Worm (Caenorhabditis elegans) whole organism, L3 larva: ENCODE results near the gene C08H9.16.
A peak's percentile ranks its signal among the peaks of the same experiment; 100 is the strongest.

Experiments used
- R02D3.7 ChIP-seq: fragments of 150-350 bp; optimal IDR thresholded peaks from 2 replicates; lab custom pipeline; 2014; ENCODE audit warnings: missing biosample characterization, missing genetic modification characterization
- ZK546.5 ChIP-seq: sonication (generic microtip); optimal IDR thresholded peaks from 2 replicates; lab custom pipeline; 2017; ENCODE audit warnings: missing biosample characterization, missing genetic modification characterization
- aly-2 ChIP-seq: fragments of 150-350 bp; optimal IDR thresholded peaks from 2 replicates; lab custom pipeline; 2014; ENCODE audit warnings: missing biosample characterization, missing genetic modification characterization
- ceh-16 ChIP-seq: sonication (generic microtip); optimal IDR thresholded peaks from 2 replicates; lab custom pipeline; 2017; ENCODE audit warnings: missing biosample characterization, missing genetic modification characterization
- ceh-28 ChIP-seq: fragments of 150-350 bp; optimal IDR thresholded peaks from 2 replicates; lab custom pipeline; 2014; ENCODE audit warnings: missing biosample characterization, missing genetic modification reagents, missing genetic modification characterization
- ceh-82 ChIP-seq: fragments of 150-350 bp; optimal IDR thresholded peaks from 2 replicates; lab custom pipeline; 2014; ENCODE audit warnings: missing biosample characterization, missing genetic modification characterization
- ceh-9 ChIP-seq: sonication (generic microtip); optimal IDR thresholded peaks from 2 replicates; lab custom pipeline; 2018; ENCODE audit warnings: missing biosample characterization, missing genetic modification characterization
- daf-12 ChIP-seq: fragments of 150-350 bp; optimal IDR thresholded peaks from 2 replicates; lab custom pipeline; 2014; ENCODE audit warnings: missing biosample characterization, missing genetic modification reagents, missing genetic modification characterization
- elt-1 ChIP-seq: fragments of 150-350 bp; optimal IDR thresholded peaks from 2 replicates; lab custom pipeline; 2014; ENCODE audit warnings: missing biosample characterization, missing genetic modification characterization
- elt-2 ChIP-seq: sonication (generic microtip); optimal IDR thresholded peaks from 2 replicates; lab custom pipeline; 2016; ENCODE audit warnings: missing genetic modification reagents, mild to moderate bottlenecking, missing genetic modification characterization, missing compliant biosample characterization
- elt-3 ChIP-seq, 3 experiments: fragments of 150-350 bp in 1 of 3; sonication (generic microtip) in 2 of 3; optimal IDR thresholded peaks; 2 replicates in 2 of 3; 4 replicates in 1 of 3; lab custom pipeline; 2014 to 2017; ENCODE audit warnings: missing biosample characterization in 3 of 3, missing genetic modification characterization in 3 of 3
- fkh-2 ChIP-seq: fragments of 150-350 bp; optimal IDR thresholded peaks from 2 replicates; lab custom pipeline; 2014; ENCODE audit warnings: missing biosample characterization, missing genetic modification reagents, missing genetic modification characterization
- fos-1 ChIP-seq: fragments of 150-350 bp; optimal IDR thresholded peaks from 2 replicates; lab custom pipeline; 2014; ENCODE audit warnings: missing biosample characterization, missing genetic modification characterization
- hmg-11 ChIP-seq: sonication (generic microtip); optimal IDR thresholded peaks from 2 replicates; lab custom pipeline; 2016; ENCODE audit warnings: missing genetic modification characterization, missing compliant biosample characterization
- lsy-12 ChIP-seq: sonication (generic microtip); optimal IDR thresholded peaks from 2 replicates; lab custom pipeline; 2016; ENCODE audit warnings: mild to moderate bottlenecking, missing genetic modification characterization, missing compliant biosample characterization
- mdl-1 ChIP-seq: fragments of 150-350 bp; optimal IDR thresholded peaks from 2 replicates; lab custom pipeline; 2014; ENCODE audit warnings: missing biosample characterization, missing genetic modification characterization
- mml-1 ChIP-seq: fragments of 150-350 bp; sonication (generic microtip); optimal IDR thresholded peaks from 3 replicates; lab custom pipeline; 2014; ENCODE audit warnings: missing biosample characterization, missing genetic modification characterization
- nfya-1 ChIP-seq: sonication (generic microtip); optimal IDR thresholded peaks from 2 replicates; lab custom pipeline; 2017; ENCODE audit warnings: missing genetic modification characterization, mild to moderate bottlenecking, missing compliant biosample characterization, antibody characterized with exemption, moderate library complexity; ENCODE audit not compliant: insufficient read depth
- nhr-11 ChIP-seq: fragments of 150-350 bp; optimal IDR thresholded peaks from 2 replicates; lab custom pipeline; 2014; ENCODE audit warnings: missing biosample characterization, missing genetic modification characterization
- nhr-23 ChIP-seq: fragments of 150-350 bp; optimal IDR thresholded peaks from 2 replicates; lab custom pipeline; 2014; ENCODE audit warnings: missing biosample characterization, missing genetic modification reagents, missing genetic modification characterization
- nhr-237 ChIP-seq: fragments of 150-350 bp; optimal IDR thresholded peaks from 2 replicates; lab custom pipeline; 2014; ENCODE audit warnings: missing biosample characterization, missing genetic modification characterization
- nhr-25 ChIP-seq: sonication (generic microtip); optimal IDR thresholded peaks from 2 replicates; lab custom pipeline; 2017; ENCODE audit warnings: missing biosample characterization, missing genetic modification characterization
- nhr-28 ChIP-seq: fragments of 150-350 bp; optimal IDR thresholded peaks from 2 replicates; lab custom pipeline; 2014; ENCODE audit warnings: missing biosample characterization, missing genetic modification characterization
- nhr-43 ChIP-seq: sonication (generic microtip); optimal IDR thresholded peaks from 2 replicates; lab custom pipeline; 2016; ENCODE audit warnings: mild to moderate bottlenecking, missing genetic modification characterization, missing compliant biosample characterization; ENCODE audit not compliant: poor library complexity, severe bottlenecking
- nhr-67 ChIP-seq: fragments of 150-350 bp; optimal IDR thresholded peaks from 2 replicates; lab custom pipeline; 2014; ENCODE audit warnings: missing biosample characterization, missing genetic modification characterization
- pha-4 ChIP-seq: fragments of 150-350 bp; optimal IDR thresholded peaks from 2 replicates; lab custom pipeline; 2014; ENCODE audit warnings: missing biosample characterization, missing genetic modification reagents, missing genetic modification characterization
- pqm-1 ChIP-seq: fragments of 150-350 bp; optimal IDR thresholded peaks from 2 replicates; lab custom pipeline; 2017; ENCODE audit warnings: missing biosample characterization, missing genetic modification characterization, inconsistent platforms
- sea-2 ChIP-seq: fragments of 150-350 bp; sonication (generic microtip); optimal IDR thresholded peaks from 4 replicates; lab custom pipeline; 2014; ENCODE audit warnings: missing biosample characterization, missing genetic modification reagents, missing genetic modification characterization
- snpc-4 ChIP-seq: fragments of 150-350 bp; optimal IDR thresholded peaks from 2 replicates; lab custom pipeline; 2014; ENCODE audit warnings: missing biosample characterization, missing genetic modification characterization
- unc-39 ChIP-seq: sonication (generic microtip); optimal IDR thresholded peaks from 4 replicates; lab custom pipeline; 2017; ENCODE audit warnings: missing biosample characterization, missing genetic modification characterization
- ztf-4 ChIP-seq: fragments of 150-350 bp; optimal IDR thresholded peaks from 2 replicates; lab custom pipeline; 2014; ENCODE audit warnings: missing biosample characterization, missing genetic modification characterization

The C08H9.16 gene

ce11 chrII:9895173-9895572, 2.6 kb downstream of the C08H9.16 start:
- TF ChIP-seq pqm-1 (peak; percentile 58), nhr-43 (tag; lab: Kevin White, UChicago) (no peak), nhr-67 (tag; lab: Kevin White, UChicago) (no peak), ZK546.5 (no peak), elt-2 (tag; lab: Kevin White, UChicago) (peak; percentile 72), nhr-25 (tag; lab: Kevin White, UChicago) (no peak), nhr-237 (tag; lab: Kevin White, UChicago) (no peak)

DNA sequence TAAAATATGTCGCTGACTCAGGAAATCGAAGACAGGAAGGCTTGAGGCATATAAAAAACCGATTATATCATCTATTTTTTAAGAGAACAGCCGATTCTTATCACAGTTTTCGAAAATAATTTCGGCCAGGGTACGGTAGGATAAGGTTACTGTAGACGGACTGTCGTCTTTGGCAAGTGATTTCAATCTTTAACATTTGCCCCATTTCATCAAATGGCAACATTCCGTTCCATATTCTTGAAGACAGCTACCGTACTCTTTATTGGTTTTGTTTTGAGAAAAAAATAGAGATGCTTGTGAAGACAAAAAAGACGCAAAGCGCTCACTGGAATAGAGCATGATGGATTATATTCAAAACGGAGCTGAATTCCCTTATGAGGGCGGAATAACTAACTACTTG, 6.2 kb downstream of the C08H9.16 start:
- no peak for TF ChIP-seq aly-2
- TF ChIP-seq hmg-11 (tag; lab: Kevin White, UChicago) = no peak
- TF ChIP-seq elt-3 (tag; optimal IDR thresholded peaks at IDR 0.05; lab: Kevin White, UChicago) = no peak
- TF ChIP-seq nhr-23 (tag; lab: Kevin White, UChicago) = no peak
- TF ChIP-seq snpc-4 (tag; lab: Kevin White, UChicago) = no peak
- no peak for TF ChIP-seq ceh-16 (tag; lab: Kevin White, UChicago)
- TF ChIP-seq fos-1 = no peak
- TF ChIP-seq nhr-11 (tag; lab: Kevin White, UChicago) = no peak
- no peak for TF ChIP-seq nhr-237 (tag; lab: Kevin White, UChicago)
- no peak for TF ChIP-seq nhr-28 (tag; lab: Kevin White, UChicago)
- TF ChIP-seq ztf-4 (tag; lab: Kevin White, UChicago) = no peak
- TF ChIP-seq daf-12 = no peak
- TF ChIP-seq ceh-82 (tag; lab: Kevin White, UChicago) = no peak
- no peak for TF ChIP-seq mdl-1 (tag; lab: Kevin White, UChicago)
- no peak for TF ChIP-seq pha-4 (tag; lab: Kevin White, UChicago)
- TF ChIP-seq ceh-9 (tag; lab: Kevin White, UChicago) = no peak
- no peak for TF ChIP-seq nfya-1 (tag; lab: Kevin White, UChicago)
- TF ChIP-seq ceh-28 (tag; lab: Kevin White, UChicago) = no peak

- TF ChIP-seq mdl-1 (tag; lab: Kevin White, UChicago) (no peak), elt-1 (tag; lab: Kevin White, UChicago) (peak; percentile 4)
- TF ChIP-seq, all 47 proteins: peak for 1
These were observed 7.7 kb downstream of the C08H9.16 start, which contains the start of gene unc-4 for ce11 chrII:9900276-9900675. Gene unc-4 (minus strand): TSS chrII:9900376.

- no peak for TF ChIP-seq ZK546.5
- TF ChIP-seq ceh-28 (tag; lab: Kevin White, UChicago) = no peak
- TF ChIP-seq nhr-28 (tag; lab: Kevin White, UChicago) = no peak
- no peak for TF ChIP-seq R02D3.7 (tag; lab: Kevin White, UChicago)
- no peak for TF ChIP-seq nhr-43 (tag; lab: Kevin White, UChicago)
- TF ChIP-seq mdl-1 (tag; lab: Kevin White, UChicago) = no peak
- TF ChIP-seq fkh-2 (tag; lab: Kevin White, UChicago) = no peak
- TF ChIP-seq lsy-12 (tag; lab: Kevin White, UChicago) = no peak
- TF ChIP-seq ceh-9 (tag; lab: Kevin White, UChicago) = no peak
These were observed 11.9 kb downstream of the C08H9.16 start for ce11 chrII:9904459-9904858.

DNA sequence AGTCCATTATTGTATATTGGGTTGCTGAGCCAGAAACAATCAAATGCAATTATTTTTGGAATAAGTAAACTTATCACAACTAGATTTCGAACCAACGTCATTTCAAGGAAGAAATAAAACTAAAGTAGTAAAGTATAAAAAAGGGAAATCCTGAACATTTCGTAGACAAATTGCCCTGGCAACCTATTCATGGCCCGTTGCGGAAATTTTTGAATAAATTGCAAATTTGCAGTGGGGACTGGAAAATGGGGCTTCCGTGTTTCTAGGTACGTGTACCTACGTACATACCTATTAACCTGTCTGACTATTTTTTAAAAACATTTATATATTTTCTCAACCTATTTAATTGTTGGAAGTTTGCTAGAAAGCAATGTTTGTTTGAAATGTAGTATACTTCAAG, 22.4 kb downstream of the C08H9.16 start, which contains the start of gene F26C11.3:
Gene F26C11.3 (minus strand): TSS at position 101 of the 400 bp plus-strand sequence.
- TF ChIP-seq nhr-11 (tag; lab: Kevin White, UChicago) (no peak), ceh-28 (tag; lab: Kevin White, UChicago) (no peak), daf-12 (no peak), nhr-237 (tag; lab: Kevin White, UChicago) (no peak), mdl-1 (tag; lab: Kevin White, UChicago) (no peak), unc-39 (no peak), ZK546.5 (no peak), hmg-11 (tag; lab: Kevin White, UChicago) (no peak), nhr-28 (tag; lab: Kevin White, UChicago) (no peak), fkh-2 (tag; lab: Kevin White, UChicago) (no peak), sea-2 (GFP tag; lab: Kevin White, UChicago) (no peak), mml-1 (tag; lab: Kevin White, UChicago) (no peak), pqm-1 (no peak), fos-1 (no peak), ceh-82 (tag; lab: Kevin White, UChicago) (no peak)
- TF ChIP-seq, all 47 proteins: peak for 0
